Worm (Caenorhabditis elegans): ENCODE data around the gene mvb-12.

ce11 chrIV:7815683-7816183 lies 14.6 kb upstream of the mvb-12 start, which contains the start of gene cdgs-1:
- no peak for TF ChIP-seq ama-1 (optimal IDR thresholded peaks at IDR 0.05)
- no peak for TF ChIP-seq lin-11 (tag; optimal IDR thresholded peaks at IDR 0.05)
- TF ChIP-seq npax-4 (tag; optimal IDR thresholded peaks at IDR 0.05), result no peak
- TF ChIP-seq pha-4 (tag; optimal IDR thresholded peaks at IDR 0.05), result no peak
- TF ChIP-seq K02D7.2 (tag; optimal IDR thresholded peaks at IDR 0.05), result no peak
- no peak for TF ChIP-seq ets-4 (tag; optimal IDR thresholded peaks at IDR 0.05)
- TF ChIP-seq tbx-7 (tag; optimal IDR thresholded peaks at IDR 0.05), result no peak
- TF ChIP-seq unc-55 (GFP tag; optimal IDR thresholded peaks at IDR 0.05), result no peak

Measured in whole organism, late embryonic.